Fruit fly (Drosophila melanogaster) whole organism, embryonic: ENCODE data around the gene Tmtc4.
A peak's percentile ranks its signal among the peaks of the same experiment; 100 is the strongest.

Experiments
- Atf3 ChIP-seq: fragments of 200-800 bp; sonication (Bioruptor generic); optimal IDR thresholded peaks from 3 replicates; lab custom pipeline; 2016; ENCODE audit warnings: missing biosample characterization, missing genetic modification characterization
- BtbVII ChIP-seq: fragments of 200-800 bp; sonication (Bioruptor generic); optimal IDR thresholded peaks from 3 replicates; lab custom pipeline; 2017; ENCODE audit warnings: missing biosample characterization, mild to moderate bottlenecking, missing genetic modification characterization
- CG10147 ChIP-seq: fragments of 200-800 bp; sonication (Bioruptor generic); optimal IDR thresholded peaks from 2 replicates; lab custom pipeline; 2019; ENCODE audit warnings: missing biosample characterization, mild to moderate bottlenecking, missing genetic modification characterization, moderate library complexity
- CG10654 ChIP-seq: fragments of 200-800 bp; sonication (Bioruptor generic); optimal IDR thresholded peaks from 2 replicates; lab custom pipeline; 2016; ENCODE audit warnings: missing biosample characterization, missing genetic modification characterization
- CG11723 ChIP-seq: fragments of 200-800 bp; sonication (Bioruptor generic); optimal IDR thresholded peaks from 2 replicates; lab custom pipeline; 2017; ENCODE audit warnings: missing biosample characterization, mild to moderate bottlenecking, missing genetic modification characterization
- CG12391 ChIP-seq: fragments of 200-800 bp; sonication (Bioruptor generic); optimal IDR thresholded peaks from 3 replicates; lab custom pipeline; 2018; ENCODE audit warnings: missing biosample characterization, mild to moderate bottlenecking, missing genetic modification characterization, moderate library complexity
- CG14441 ChIP-seq: fragments of 200-800 bp; sonication (Bioruptor generic); IDR thresholded peaks from 2 replicates; pipeline ENCODE4 v1.3.6; 2022; ENCODE audit warnings: missing biosample characterization, missing genetic modification characterization
- CG14965 ChIP-seq: fragments of 200-800 bp; sonication (Bioruptor generic); optimal IDR thresholded peaks from 2 replicates; lab custom pipeline; 2016; ENCODE audit warnings: missing biosample characterization, missing genetic modification characterization, borderline replicate concordance
- CG17361 ChIP-seq: fragments of 200-800 bp; sonication (Bioruptor generic); IDR thresholded peaks from 3 replicates; pipeline ENCODE4 v1.3.6; 2022; ENCODE audit warnings: missing biosample characterization, missing genetic modification characterization
- CG17912 ChIP-seq: fragments of 200-800 bp; sonication (Bioruptor generic); optimal IDR thresholded peaks from 2 replicates; lab custom pipeline; 2018; ENCODE audit warnings: missing biosample characterization, mild to moderate bottlenecking, missing genetic modification characterization
- CG18599 ChIP-seq: fragments of 200-800 bp; sonication (Bioruptor generic); optimal IDR thresholded peaks from 3 replicates; lab custom pipeline; 2017; ENCODE audit warnings: missing biosample characterization, missing genetic modification characterization, mild to moderate bottlenecking, moderate library complexity, missing genetic modification reagents
- CG2199 ChIP-seq: fragments of 200-800 bp; sonication (Bioruptor generic); IDR thresholded peaks from 3 replicates; pipeline ENCODE4 v1.3.6; 2022; ENCODE audit warnings: missing biosample characterization, missing genetic modification characterization
- CG2889 ChIP-seq: fragments of 200-800 bp; sonication (Bioruptor generic); IDR thresholded peaks from 3 replicates; pipeline ENCODE4 v1.3.6; 2022; ENCODE audit warnings: missing biosample characterization, missing genetic modification characterization
- CG33213 ChIP-seq: fragments of 200-800 bp; sonication (Bioruptor generic); optimal IDR thresholded peaks from 3 replicates; lab custom pipeline; 2016; ENCODE audit warnings: missing biosample characterization, missing genetic modification characterization
- CG4282 ChIP-seq: fragments of 200-800 bp; sonication (Bioruptor generic); optimal IDR thresholded peaks from 2 replicates; lab custom pipeline; 2016; ENCODE audit warnings: missing biosample characterization, missing genetic modification characterization
- CG4730 ChIP-seq: fragments of 200-800 bp; sonication (Bioruptor generic); IDR thresholded peaks from 2 replicates; pipeline ENCODE4 v1.3.6; 2022; ENCODE audit warnings: missing biosample characterization, missing genetic modification characterization
- CG6765 ChIP-seq: fragments of 200-800 bp; sonication (Bioruptor generic); optimal IDR thresholded peaks from 3 replicates; lab custom pipeline; 2017; ENCODE audit warnings: missing biosample characterization, mild to moderate bottlenecking, missing genetic modification characterization
- CG7987 ChIP-seq: fragments of 200-800 bp; sonication (Bioruptor generic); optimal IDR thresholded peaks from 2 replicates; lab custom pipeline; 2018; ENCODE audit warnings: missing biosample characterization, mild to moderate bottlenecking, missing genetic modification characterization, moderate library complexity
- CG8478 ChIP-seq: fragments of >200 bp; optimal IDR thresholded peaks from 2 replicates; lab custom pipeline; 2018
- Deaf1 ChIP-seq: fragments of 200-800 bp; optimal IDR thresholded peaks from 3 replicates; lab custom pipeline; 2019; ENCODE audit warnings: missing biosample characterization, mild to moderate bottlenecking, missing genetic modification characterization, moderate library complexity
- Dip3 ChIP-seq: fragments of 200-800 bp; sonication (Bioruptor generic); optimal IDR thresholded peaks from 3 replicates; lab custom pipeline; 2016; ENCODE audit warnings: missing biosample characterization, missing genetic modification characterization
- Ets65A ChIP-seq: fragments of 200-800 bp; sonication (Bioruptor generic); peaks from one replicate; lab custom pipeline; 2016; ENCODE audit warnings: missing biosample characterization, missing genetic modification characterization
- Fer1 ChIP-seq: fragments of 200-800 bp; sonication (Bioruptor generic); optimal IDR thresholded peaks from 2 replicates; lab custom pipeline; 2017; ENCODE audit warnings: missing biosample characterization, mild to moderate bottlenecking, missing genetic modification characterization
- Kr ChIP-seq: fragments of 200-800 bp; sonication (Bioruptor generic); optimal IDR thresholded peaks from 2 replicates; lab custom pipeline; 2017; ENCODE audit warnings: missing biosample characterization, mild to moderate bottlenecking, missing genetic modification characterization
- Ptx1 ChIP-seq: fragments of 200-800 bp; sonication (Bioruptor generic); IDR thresholded peaks from 2 replicates; pipeline ENCODE4 v1.3.6; 2022; ENCODE audit warnings: missing biosample characterization, missing genetic modification characterization
- Rx ChIP-seq: fragments of 200-800 bp; sonication (Bioruptor generic); IDR thresholded peaks from 2 replicates; pipeline ENCODE4 v1.3.6; 2022; ENCODE audit warnings: missing biosample characterization, missing genetic modification characterization
- Scr ChIP-seq: fragments of 200-800 bp; sonication (Bioruptor generic); IDR thresholded peaks from 2 replicates; pipeline ENCODE4 v1.3.6; 2022; ENCODE audit warnings: missing biosample characterization, missing genetic modification characterization; ENCODE audit not compliant: partially characterized antibody
- Sox102F ChIP-seq: fragments of 200-800 bp; sonication (Bioruptor generic); optimal IDR thresholded peaks from 2 replicates; lab custom pipeline; 2018; ENCODE audit warnings: missing biosample characterization, mild to moderate bottlenecking, missing genetic modification characterization, moderate library complexity
- Sry-β ChIP-seq: fragments of 200-800 bp; sonication (Bioruptor generic); optimal IDR thresholded peaks from 2 replicates; lab custom pipeline; 2018; ENCODE audit warnings: missing biosample characterization, mild to moderate bottlenecking, missing genetic modification characterization, moderate library complexity
- Usf ChIP-seq: fragments of 200-800 bp; sonication (Bioruptor generic); optimal IDR thresholded peaks from 2 replicates; lab custom pipeline; 2017; ENCODE audit warnings: missing genotype, missing biosample characterization, missing genetic modification characterization
- Xrp1 ChIP-seq: fragments of 200-800 bp; sonication (Bioruptor generic); IDR thresholded peaks from 2 replicates; pipeline ENCODE4 v1.3.6; 2022; ENCODE audit warnings: missing biosample characterization, missing genetic modification characterization
- bsh ChIP-seq, 2 experiments: fragments of 200-800 bp; sonication (Bioruptor generic); optimal IDR thresholded peaks; 2 replicates each; lab custom pipeline; 2017 to 2018; ENCODE audit warnings: mild to moderate bottlenecking in 2 of 2, missing biosample characterization in 2 of 2, missing genetic modification characterization in 2 of 2, moderate library complexity in 1 of 2
- crp ChIP-seq, 2 experiments: fragments of 200-800 bp; sonication (Bioruptor generic); optimal IDR thresholded peaks; 2 replicates in 1 of 2; 3 replicates in 1 of 2; lab custom pipeline; 2017; ENCODE audit warnings: missing biosample characterization in 2 of 2, missing genetic modification characterization in 2 of 2, mild to moderate bottlenecking in 1 of 2, moderate library complexity in 1 of 2
- dimm ChIP-seq: fragments of 200-800 bp; sonication (Bioruptor generic); IDR thresholded peaks from 2 replicates; pipeline ENCODE4 v1.3.6; 2022; ENCODE audit warnings: missing biosample characterization, missing genetic modification characterization
- gem ChIP-seq: fragments of 200-800 bp; sonication (Bioruptor generic); optimal IDR thresholded peaks from 2 replicates; lab custom pipeline; 2019; ENCODE audit warnings: missing biosample characterization, mild to moderate bottlenecking, missing genetic modification characterization, moderate library complexity
- gfzf ChIP-seq: fragments of 200-800 bp; sonication (Bioruptor generic); optimal IDR thresholded peaks from 2 replicates; lab custom pipeline; 2016; ENCODE audit warnings: missing biosample characterization, mild to moderate bottlenecking, missing genetic modification characterization, moderate library complexity
- insv ChIP-seq, 2 experiments: fragments of 200-800 bp; sonication (Bioruptor generic); optimal IDR thresholded peaks; 3 replicates each; lab custom pipeline; 2016 to 2018; ENCODE audit warnings: missing biosample characterization in 2 of 2, missing genetic modification characterization in 2 of 2
- inv ChIP-seq: fragments of 200-800 bp; sonication (Bioruptor generic); IDR thresholded peaks from 2 replicates; pipeline ENCODE4 v1.3.6; 2022; ENCODE audit warnings: missing biosample characterization, missing genetic modification characterization; ENCODE audit not compliant: partially characterized antibody
- lmd ChIP-seq: fragments of 200-800 bp; sonication (Bioruptor generic); IDR thresholded peaks from 2 replicates; pipeline ENCODE4 v1.3.6; 2022; ENCODE audit warnings: missing biosample characterization, missing genetic modification characterization
- maf-S ChIP-seq: fragments of 200-800 bp; sonication (Bioruptor generic); optimal IDR thresholded peaks from 2 replicates; lab custom pipeline; 2016; ENCODE audit warnings: missing biosample characterization, missing genetic modification characterization
- mld ChIP-seq: fragments of 200-800 bp; sonication (Bioruptor generic); IDR thresholded peaks from 3 replicates; pipeline ENCODE4 v1.3.6; 2022; ENCODE audit warnings: missing biosample characterization, missing genetic modification characterization; ENCODE audit not compliant: partially characterized antibody
- nmo ChIP-seq: fragments of 200-800 bp; sonication (Bioruptor generic); optimal IDR thresholded peaks from 2 replicates; lab custom pipeline; 2018; ENCODE audit warnings: missing biosample characterization, mild to moderate bottlenecking, missing genetic modification characterization, moderate library complexity
- odd ChIP-seq: fragments of 200-800 bp; sonication (Bioruptor generic); optimal IDR thresholded peaks from 2 replicates; lab custom pipeline; 2017; ENCODE audit warnings: missing biosample characterization, mild to moderate bottlenecking, missing genetic modification characterization
- psq ChIP-seq: fragments of 200-800 bp; sonication (Bioruptor generic); optimal IDR thresholded peaks from 2 replicates; lab custom pipeline; 2017; ENCODE audit warnings: missing biosample characterization, missing genetic modification characterization
- sna ChIP-seq: fragments of 200-800 bp; sonication (Bioruptor generic); IDR thresholded peaks from 2 replicates; pipeline ENCODE4 v1.3.6; 2022; ENCODE audit warnings: missing biosample characterization, missing genetic modification characterization; ENCODE audit not compliant: partially characterized antibody
- sug ChIP-seq: fragments of 200-800 bp; optimal IDR thresholded peaks from 2 replicates; lab custom pipeline; 2019; ENCODE audit warnings: missing biosample characterization, mild to moderate bottlenecking, missing genetic modification characterization, moderate library complexity
- tgo ChIP-seq: fragments of 200-800 bp; sonication (Bioruptor generic); IDR thresholded peaks from 3 replicates; pipeline ENCODE4 v1.3.6; 2022; ENCODE audit warnings: missing biosample characterization, missing genetic modification characterization
- tx ChIP-seq: fragments of 200-800 bp; sonication (Bioruptor generic); optimal IDR thresholded peaks from 2 replicates; lab custom pipeline; 2016; ENCODE audit warnings: missing biosample characterization, missing genetic modification characterization
- wor ChIP-seq: fragments of 200-800 bp; sonication (Bioruptor generic); IDR thresholded peaks from 2 replicates; pipeline ENCODE4 v1.3.6; 2022; ENCODE audit warnings: missing biosample characterization, missing genetic modification characterization

Tmtc4 gene

dm6 chr3R:15356645-15357431 is 5.8 kb downstream of the Tmtc4 start, which contains the start of the genes Atg4b and Hibch (continued):
- TF ChIP-seq inv (GFP tag; lab: Robert Waterston, UW) (no peak), CG6765 (peak; percentile 70), tx (GFP tag; lab: Kevin White, UChicago) (peak; percentile 23), Sox102F (no peak), gfzf (GFP tag; lab: Kevin White, UChicago) (no peak), CG14441 (GFP tag; lab: Robert Waterston, UW) (peak; percentile 78), maf-S (GFP tag; lab: Kevin White, UChicago) (no peak), Deaf1 (tag; lab: Kevin White, UChicago) (no peak), tgo (GFP tag; lab: Robert Waterston, UW) (peak; percentile 72), CG33213 (GFP tag; lab: Kevin White, UChicago) (no peak), crp (GFP tag; optimal IDR thresholded peaks at IDR 0.05; lab: Kevin White, UChicago) (peak; percentile 48 to 91), psq (GFP tag; lab: Kevin White, UChicago) (peak; percentile 20), wor (GFP tag; lab: Robert Waterston, UW) (peak; percentile 18; the same call in 1 of the 2 replicates), Ptx1 (GFP tag; lab: Robert Waterston, UW) (peak; percentile 90), odd (peak; percentile 70), Scr (GFP tag; lab: Robert Waterston, UW) (peak; percentile 22; the same call in 1 of the 2 replicates), CG10654 (GFP tag; lab: Kevin White, UChicago) (peak; percentile 76), CG17361 (peak; percentile 95), Kr (no peak), insv (GFP tag; optimal IDR thresholded peaks at IDR 0.05; lab: Kevin White, UChicago) (peak in 1 of 2 experiments; percentile 70), sug (tag; lab: Kevin White, UChicago) (peak; percentile 93), Xrp1 (GFP tag; lab: Robert Waterston, UW) (peak; percentile 86), CG4282 (GFP tag; lab: Kevin White, UChicago) (no peak), bsh (GFP tag; optimal IDR thresholded peaks at IDR 0.05; lab: Kevin White, UChicago) (peak; percentile 38 to 79), CG17912 (no peak), Dip3 (GFP tag; lab: Kevin White, UChicago) (peak; percentile 48), CG2889 (GFP tag; lab: Robert Waterston, UW) (peak; percentile 60; the same call in 1 of the 3 replicates), lmd (GFP tag; lab: Robert Waterston, UW) (peak; percentile 82), dimm (GFP tag; lab: Robert Waterston, UW) (0 out of 2 replicates have a peak, but pooled peaks have one; percentile 30), CG4730 (peak; percentile 74), Usf (peak; percentile 52), mld (GFP tag; lab: Robert Waterston, UW) (no peak), Fer1 (GFP tag; lab: Kevin White, UChicago) (peak; percentile 90), CG10147 (GFP tag; lab: Kevin White, UChicago) (peak; percentile 85), CG7987 (GFP tag; lab: Kevin White, UChicago) (peak; percentile 55), CG18599 (peak; percentile 91), CG2199 (GFP tag; lab: Robert Waterston, UW) (no peak), Rx (GFP tag; lab: Robert Waterston, UW) (peak; percentile 71; the same call in 1 of the 2 replicates), BtbVII (GFP tag; lab: Kevin White, UChicago) (peak; percentile 84), gem (peak; percentile 92), CG14965 (GFP tag; lab: Kevin White, UChicago) (no peak), nmo (GFP tag; lab: Kevin White, UChicago) (peak; percentile 79), Atf3 (GFP tag; lab: Kevin White, UChicago) (no peak), Ets65A (GFP tag; lab: Kevin White, UChicago) (peak; percentile 89), sna (GFP tag; lab: Robert Waterston, UW) (no peak), CG8478 (lab: Kevin White, UChicago) (peak; percentile 77), Sry-β (peak; percentile 48), CG11723 (GFP tag; lab: Kevin White, UChicago) (peak; percentile 67), CG12391 (tag; lab: Kevin White, UChicago) (peak; percentile 90)
